Worm (Caenorhabditis elegans) whole organism, young adult: Measurements from ENCODE around the gene ZK177.9.

Experiments used
- C17E4.6 ChIP-seq: fragments of 200-800 bp; sonication (Bioruptor generic); IDR thresholded peaks from 2 replicates; pipeline ENCODE4 v1.3.6; 2022; ENCODE audit warnings: missing genetic modification reagents, missing genetic modification characterization, missing compliant biosample characterization
- ama-1 ChIP-seq, 3 experiments: fragments of 150-350 bp in 1 of 3; sonication (generic microtip) in 2 of 3; optimal IDR thresholded peaks; 2 replicates each; lab custom pipeline; 2014 to 2018; ENCODE audit warnings: missing biosample characterization in 2 of 3, missing genetic modification characterization in 2 of 3, missing genetic modification reagents in 2 of 3
- attf-3 ChIP-seq: fragments of 200-800 bp; sonication (Bioruptor generic); conservative IDR thresholded peaks from 2 replicates; pipeline ENCODE4 v1.3.6; 2022; ENCODE audit warnings: missing genetic modification reagents, missing genetic modification characterization, missing compliant biosample characterization
- dpl-1 ChIP-seq: fragments of 150-350 bp; optimal IDR thresholded peaks from 2 replicates; lab custom pipeline; 2014; ENCODE audit warnings: missing biosample characterization, missing genetic modification reagents, missing genetic modification characterization
- efl-1 ChIP-seq: fragments of 150-350 bp; optimal IDR thresholded peaks from 2 replicates; lab custom pipeline; 2014; ENCODE audit warnings: missing biosample characterization, missing genetic modification reagents, missing genetic modification characterization
- mes-4 ChIP-seq: sonication (generic microtip); optimal IDR thresholded peaks from 2 replicates; lab custom pipeline; 2016; ENCODE audit warnings: missing genotype, missing genetic modification characterization, missing compliant biosample characterization
- pha-4 ChIP-seq: fragments of 150-350 bp; sonication (generic microtip); optimal IDR thresholded peaks from 2 replicates; lab custom pipeline; 2014; ENCODE audit warnings: missing biosample characterization, missing genetic modification reagents, missing genetic modification characterization

DNA sequence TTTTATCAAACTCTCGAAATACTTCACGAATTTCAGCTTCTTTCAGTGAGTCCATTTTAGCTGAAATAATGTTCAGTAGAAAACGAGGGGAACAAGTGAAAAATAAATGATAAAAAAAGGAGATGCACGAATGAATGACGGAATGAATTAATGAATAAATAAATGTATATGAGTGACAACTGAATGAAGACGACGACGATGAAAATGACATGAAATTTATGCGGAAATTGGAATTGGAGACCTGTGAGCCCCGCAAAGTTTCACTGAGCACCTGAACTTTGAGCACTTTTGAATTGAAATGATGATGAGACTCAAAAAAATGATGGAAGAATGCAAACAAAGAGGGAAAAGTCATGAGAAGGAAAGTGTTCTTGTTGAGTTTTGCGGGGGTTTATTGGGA, 35.6 kb downstream of the ZK177.9 start, which contains the start of gene cal-8:
- TF ChIP-seq ama-1 (optimal IDR thresholded peaks at IDR 0.05; lab: Kevin White, UChicago): no peak
- no peak for TF ChIP-seq ama-1 (GFP tag; optimal IDR thresholded peaks at IDR 0.05; lab: Kevin White, UChicago)
- TF ChIP-seq attf-3 (GFP tag; lab: Robert Waterston, UW): no peak
- no peak for TF ChIP-seq efl-1
- TF ChIP-seq mes-4 (tag; lab: Kevin White, UChicago): no peak
- TF ChIP-seq dpl-1 (GFP tag; lab: Kevin White, UChicago): no peak
- TF ChIP-seq pha-4 (tag; lab: Kevin White, UChicago): no peak
- no peak for TF ChIP-seq C17E4.6 (GFP tag; lab: Robert Waterston, UW)
